Fruit fly (Drosophila melanogaster): Measurements from ENCODE around the gene Septin4.
A peak's percentile ranks its signal among the peaks of the same experiment; 100 is the strongest.

Septin4 gene

dm6 chrX:16670691-16671481 lies 24.1 kb downstream of the Septin4 start (continued):
- TF ChIP-seq CG7786 (GFP tag; optimal IDR thresholded peaks at IDR 0.05): peak; percentile 0
- no peak for TF ChIP-seq CG4360 (GFP tag; IDR thresholded peaks at IDR 0.05)
- no peak for TF ChIP-seq CG4707 (GFP tag; optimal IDR thresholded peaks at IDR 0.05)
- TF ChIP-seq Ssrp (tag; optimal IDR thresholded peaks at IDR 0.05): peak; percentile 17
- no peak for TF ChIP-seq crc (GFP tag; optimal IDR thresholded peaks at IDR 0.05)
- no peak for TF ChIP-seq gsb-n (tag; optimal IDR thresholded peaks at IDR 0.05)
- TF ChIP-seq CG10321 (GFP tag; IDR thresholded peaks at IDR 0.05): no peak
- peak; percentile 65 for TF ChIP-seq CG12769 (tag; optimal IDR thresholded peaks at IDR 0.05)
- no peak for TF ChIP-seq Atf-2 (GFP tag; optimal IDR thresholded peaks at IDR 0.05)
- no peak for TF ChIP-seq CG1602 (GFP tag; optimal IDR thresholded peaks at IDR 0.05)
- no peak for TF ChIP-seq CG11456 (GFP tag; IDR thresholded peaks at IDR 0.05)
- no peak for TF ChIP-seq CG5180 (GFP tag; optimal IDR thresholded peaks at IDR 0.05)
- TF ChIP-seq CG32772 (GFP tag; IDR thresholded peaks at IDR 0.05): no peak
- TF ChIP-seq ken (GFP tag; IDR thresholded peaks at IDR 0.05): 0 out of 3 replicates have a peak, but pooled peaks have one; percentile 10
- TF ChIP-seq ATbp (GFP tag; optimal IDR thresholded peaks at IDR 0.05): peak; percentile 7
- no peak for TF ChIP-seq CG13624 (GFP tag; optimal IDR thresholded peaks at IDR 0.05)
- no peak for TF ChIP-seq CG2116 (GFP tag; optimal IDR thresholded peaks at IDR 0.05)
- no peak for TF ChIP-seq Pdp1 (GFP tag; optimal IDR thresholded peaks at IDR 0.05)
- no peak for TF ChIP-seq Ravus (GFP tag; IDR thresholded peaks at IDR 0.05)
- no peak for TF ChIP-seq chn (GFP tag; optimal IDR thresholded peaks at IDR 0.05)
- TF ChIP-seq CG10431 (GFP tag; optimal IDR thresholded peaks at IDR 0.05): no peak
- TF ChIP-seq grau (tag; optimal IDR thresholded peaks at IDR 0.05): peak; percentile 89
- peak; percentile 25 for TF ChIP-seq CoRest (tag; optimal IDR thresholded peaks at IDR 0.05)
- no peak for TF ChIP-seq pros (GFP tag; optimal IDR thresholded peaks at IDR 0.05)
- TF ChIP-seq CG9932 (GFP tag; IDR thresholded peaks at IDR 0.05): peak; percentile 33; the same call in 1 of the 2 replicates
- TF ChIP-seq Hey (tag; optimal IDR thresholded peaks at IDR 0.05): no peak
- TF ChIP-seq nau (GFP tag; optimal IDR thresholded peaks at IDR 0.05): no peak
- no peak for TF ChIP-seq CG7357 (GFP tag; IDR thresholded peaks at IDR 0.05)
- no peak for TF ChIP-seq CG10209 (GFP tag; optimal IDR thresholded peaks at IDR 0.05)
- no peak for TF ChIP-seq Hr39 (optimal IDR thresholded peaks at IDR 0.05)
- no peak for TF ChIP-seq dmrt11E (tag; optimal IDR thresholded peaks at IDR 0.05)
- peak; percentile 21 for TF ChIP-seq CG17385 (GFP tag; optimal IDR thresholded peaks at IDR 0.05)
- TF ChIP-seq pho (GFP tag; optimal IDR thresholded peaks at IDR 0.05): no peak
- no peak for TF ChIP-seq slp2 (GFP tag; optimal IDR thresholded peaks at IDR 0.05)
- no peak for TF ChIP-seq Gsc (GFP tag; IDR thresholded peaks at IDR 0.05)
- no peak for TF ChIP-seq klu (GFP tag; IDR thresholded peaks at IDR 0.05)
- TF ChIP-seq CG9727 (GFP tag; optimal IDR thresholded peaks at IDR 0.05): no peak
- no peak for TF ChIP-seq CG10366 (GFP tag; IDR thresholded peaks at IDR 0.05)
- no peak for TF ChIP-seq CG18476 (GFP tag; optimal IDR thresholded peaks at IDR 0.05)
- no peak for TF ChIP-seq run (tag; optimal IDR thresholded peaks at IDR 0.05)
- no peak for TF ChIP-seq ttk (GFP tag; IDR thresholded peaks at IDR 0.05)
- no peak for TF ChIP-seq slou (GFP tag; optimal IDR thresholded peaks at IDR 0.05)
- TF ChIP-seq tx (GFP tag; optimal IDR thresholded peaks at IDR 0.05): no peak
- TF ChIP-seq hkb (optimal IDR thresholded peaks at IDR 0.05): no peak
- no peak for TF ChIP-seq hkb (GFP tag; IDR thresholded peaks at IDR 0.05)
- TF ChIP-seq Dfd (GFP tag; optimal IDR thresholded peaks at IDR 0.05): no peak
- TF ChIP-seq ERR (GFP tag; optimal IDR thresholded peaks at IDR 0.05): no peak
- no peak for TF ChIP-seq Neu2 (GFP tag; optimal IDR thresholded peaks at IDR 0.05; ENCODE audit: borderline replicate concordance)
- no peak for TF ChIP-seq Vsx1 (GFP tag; optimal IDR thresholded peaks at IDR 0.05)
- peak; percentile 49; the same call in 1 of the 2 replicates for TF ChIP-seq lmd (GFP tag; IDR thresholded peaks at IDR 0.05)
- TF ChIP-seq ranshi (GFP tag; IDR thresholded peaks at IDR 0.05): peak; percentile 32; the same call in 1 of the 2 replicates

Data from whole organism, embryonic.